Fruit fly (Drosophila melanogaster): ENCODE results near the gene schlank.

DNA sequence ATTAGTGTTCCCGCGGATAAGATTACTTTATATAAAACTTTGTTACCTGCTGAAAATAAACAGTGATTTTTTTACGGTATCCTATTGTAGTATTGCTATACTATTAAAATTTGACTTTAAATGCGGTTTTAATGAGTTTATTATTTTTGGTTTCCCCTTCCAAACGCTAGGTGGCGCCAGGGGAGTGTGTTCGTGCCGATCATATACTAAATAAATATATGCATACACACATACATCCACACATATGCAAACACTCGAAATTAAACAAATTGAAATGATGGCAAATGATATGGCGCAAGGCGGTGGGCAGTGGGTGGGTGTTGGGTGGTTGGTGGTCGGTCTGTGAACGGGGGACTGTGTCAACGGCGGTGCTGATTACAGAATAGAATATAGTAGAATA is 13.3 kb downstream of the schlank start:
- no peak for TF ChIP-seq CG32006 (GFP tag; optimal IDR thresholded peaks at IDR 0.05)
- no peak for TF ChIP-seq spab (GFP tag; optimal IDR thresholded peaks at IDR 0.05)
- TF ChIP-seq CG11294 (GFP tag; IDR thresholded peaks at IDR 0.05), result no peak

Measured in whole organism, prepupa.